Worm (Caenorhabditis elegans): ENCODE data around the gene set-1.

Gene set-1

ce11 chrIII:6439854-6440253 is 12.3 kb downstream of the set-1 start:
- TF ChIP-seq nhr-25 (tag; optimal IDR thresholded peaks at IDR 0.05) (no peak), ZK546.5 (tag; optimal IDR thresholded peaks at IDR 0.05) (no peak), lsy-2 (tag; optimal IDR thresholded peaks at IDR 0.05) (no peak), nhr-21 (tag; optimal IDR thresholded peaks at IDR 0.05) (no peak), gmeb-1 (tag; optimal IDR thresholded peaks at IDR 0.05) (no peak), ztf-4 (tag; optimal IDR thresholded peaks at IDR 0.05) (no peak), alr-1 (tag; optimal IDR thresholded peaks at IDR 0.05) (no peak), nhr-129 (tag; optimal IDR thresholded peaks at IDR 0.05) (no peak), unc-62 (GFP tag; optimal IDR thresholded peaks at IDR 0.05) (no peak), mbf-1 (tag; optimal IDR thresholded peaks at IDR 0.05) (no peak), ztf-11 (tag; optimal IDR thresholded peaks at IDR 0.05) (no peak), F13H6.1 (tag; optimal IDR thresholded peaks at IDR 0.05) (no peak), ceh-82 (tag; optimal IDR thresholded peaks at IDR 0.05) (no peak), ama-1 (optimal IDR thresholded peaks at IDR 0.05) (no peak)

DNA sequence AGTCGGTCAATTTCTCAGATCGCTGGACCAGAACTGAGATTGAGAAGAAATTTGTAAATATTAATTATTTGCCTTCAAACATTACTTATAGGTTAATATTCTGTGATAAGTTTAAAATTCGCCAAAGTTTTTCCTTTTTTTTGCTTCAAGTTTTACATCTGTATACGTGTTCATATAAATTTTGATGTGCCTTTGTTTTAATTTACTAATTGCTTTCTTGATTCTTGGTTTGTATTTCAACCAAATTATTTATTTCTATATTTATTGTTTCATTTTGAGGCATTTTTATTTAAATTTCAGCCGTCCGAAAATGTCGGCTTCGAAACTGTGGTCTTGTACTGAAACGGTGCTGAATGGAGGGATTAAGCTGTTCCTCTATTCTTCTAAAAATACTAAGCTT is 15.9 kb downstream of the set-1 start, which contains the start of gene C05D11.1:
TSS of gene C05D11.1 (plus strand) at position 301 of the 400 bp plus-strand sequence.
- no peak for TF ChIP-seq nhr-11 (tag; optimal IDR thresholded peaks at IDR 0.05)
- TF ChIP-seq unc-55 (GFP tag; optimal IDR thresholded peaks at IDR 0.05) = no peak
- TF ChIP-seq ceh-82 (tag; optimal IDR thresholded peaks at IDR 0.05) = no peak
- TF ChIP-seq lin-11 (tag; optimal IDR thresholded peaks at IDR 0.05) = no peak
- no peak for TF ChIP-seq sem-4 (tag; optimal IDR thresholded peaks at IDR 0.05)
- no peak for TF ChIP-seq elt-1 (tag; optimal IDR thresholded peaks at IDR 0.05)
- TF ChIP-seq nhr-6 (tag; optimal IDR thresholded peaks at IDR 0.05) = no peak
- TF ChIP-seq alr-1 (tag; optimal IDR thresholded peaks at IDR 0.05) = no peak
- no peak for TF ChIP-seq crh-2 (tag; optimal IDR thresholded peaks at IDR 0.05)
- TF ChIP-seq unc-39 (tag; optimal IDR thresholded peaks at IDR 0.05) = no peak
- TF ChIP-seq sma-9 (GFP tag; optimal IDR thresholded peaks at IDR 0.05) = no peak
- no peak for TF ChIP-seq sma-9 (tag; optimal IDR thresholded peaks at IDR 0.05)
- TF ChIP-seq fos-1 (tag; optimal IDR thresholded peaks at IDR 0.05) = no peak
- no peak for TF ChIP-seq blmp-1 (tag; optimal IDR thresholded peaks at IDR 0.05; ENCODE audit: insufficient read depth)
- TF ChIP-seq ztf-1 (GFP tag; conservative IDR thresholded peaks at IDR 0.05) = no peak
- TF ChIP-seq nhr-12 (tag; optimal IDR thresholded peaks at IDR 0.05) = no peak

ce11 chrIII:6432939-6433338 is 19.2 kb downstream of the set-1 start, which contains the start of gene vps-16:
TSS of gene vps-16 (plus strand) at chrIII:6433239.
- TF ChIP-seq unc-62 (GFP tag; optimal IDR thresholded peaks at IDR 0.05) (no peak), elt-1 (tag; optimal IDR thresholded peaks at IDR 0.05) (no peak), nhr-77 (tag; optimal IDR thresholded peaks at IDR 0.05) (no peak), elt-3 (tag; optimal IDR thresholded peaks at IDR 0.05) (no peak), sem-4 (tag; optimal IDR thresholded peaks at IDR 0.05) (no peak), C34F6.9 (tag; optimal IDR thresholded peaks at IDR 0.05) (no peak), nhr-129 (tag; optimal IDR thresholded peaks at IDR 0.05) (no peak), nhr-237 (tag; optimal IDR thresholded peaks at IDR 0.05) (no peak), nhr-25 (tag; optimal IDR thresholded peaks at IDR 0.05) (no peak), egl-27 (tag; optimal IDR thresholded peaks at IDR 0.05) (no peak), lin-11 (tag; optimal IDR thresholded peaks at IDR 0.05) (no peak), fos-1 (tag; optimal IDR thresholded peaks at IDR 0.05) (no peak), aly-2 (tag; optimal IDR thresholded peaks at IDR 0.05) (no peak), ZK546.5 (tag; optimal IDR thresholded peaks at IDR 0.05) (no peak), gmeb-1 (tag; optimal IDR thresholded peaks at IDR 0.05) (no peak), nhr-10 (tag; optimal IDR thresholded peaks at IDR 0.05) (no peak), lin-39 (tag; optimal IDR thresholded peaks at IDR 0.05) (no peak)

DNA sequence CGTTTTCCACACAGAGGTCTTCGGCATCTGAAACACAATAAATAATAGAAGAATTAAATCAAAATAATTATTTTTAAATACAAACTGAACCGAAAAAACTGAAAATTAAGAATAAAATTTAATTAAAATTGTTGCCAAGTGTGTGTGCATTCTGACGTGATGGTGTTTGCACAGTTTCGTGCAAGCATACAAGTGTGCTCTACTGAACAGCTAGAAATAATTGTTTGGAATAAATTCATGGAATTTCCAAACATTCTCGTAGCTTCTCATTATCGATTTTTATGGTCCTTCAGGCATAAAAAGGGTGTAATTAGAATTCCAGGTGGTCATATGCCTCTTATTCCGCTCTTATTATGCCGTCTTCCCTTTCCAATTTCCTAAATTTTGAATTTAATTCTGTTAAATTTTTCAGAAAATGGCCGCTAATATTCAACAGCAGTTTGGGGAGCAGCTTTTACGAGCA is 20.4 kb downstream of the set-1 start, which contains the start of the genes mrps-17 and txdc-9:
TSS of gene mrps-17 (minus strand) at position 33 of the 463 bp plus-strand sequence.
TSS of gene txdc-9 (plus strand) at position 413 of the 463 bp plus-strand sequence.
- TF ChIP-seq nhr-12 (tag; optimal IDR thresholded peaks at IDR 0.05) (no peak), nhr-21 (tag; optimal IDR thresholded peaks at IDR 0.05) (peak; percentile 47), sma-9 (GFP tag; optimal IDR thresholded peaks at IDR 0.05) (peak; percentile 75), sma-9 (tag; optimal IDR thresholded peaks at IDR 0.05) (no peak), ama-1 (optimal IDR thresholded peaks at IDR 0.05) (no peak), lin-13 (GFP tag; optimal IDR thresholded peaks at IDR 0.05) (no peak), nhr-25 (tag; optimal IDR thresholded peaks at IDR 0.05) (no peak), ztf-11 (tag; optimal IDR thresholded peaks at IDR 0.05) (no peak), lsy-2 (tag; optimal IDR thresholded peaks at IDR 0.05) (peak; percentile 67 to 90), ztf-1 (GFP tag; conservative IDR thresholded peaks at IDR 0.05) (no peak), alr-1 (tag; optimal IDR thresholded peaks at IDR 0.05) (peak; percentile 94), mdl-1 (tag; optimal IDR thresholded peaks at IDR 0.05) (no peak), aly-2 (tag; optimal IDR thresholded peaks at IDR 0.05) (no peak), dmd-4 (tag; optimal IDR thresholded peaks at IDR 0.05) (no peak), egl-27 (tag; optimal IDR thresholded peaks at IDR 0.05) (peak; percentile 13), unc-39 (tag; optimal IDR thresholded peaks at IDR 0.05) (no peak), lin-39 (tag; optimal IDR thresholded peaks at IDR 0.05) (no peak), crh-2 (tag; optimal IDR thresholded peaks at IDR 0.05) (peak; percentile 89), nhr-77 (tag; optimal IDR thresholded peaks at IDR 0.05) (no peak), elt-1 (tag; optimal IDR thresholded peaks at IDR 0.05) (no peak), ceh-16 (tag; optimal IDR thresholded peaks at IDR 0.05) (no peak), unc-55 (GFP tag; optimal IDR thresholded peaks at IDR 0.05) (peak; percentile 97), mab-5 (tag; optimal IDR thresholded peaks at IDR 0.05) (peak; percentile 64), nhr-10 (tag; optimal IDR thresholded peaks at IDR 0.05) (no peak), elt-3 (tag; optimal IDR thresholded peaks at IDR 0.05) (no peak), Y55F3AM.14 (GFP tag; optimal IDR thresholded peaks at IDR 0.05) (no peak), nhr-129 (tag; optimal IDR thresholded peaks at IDR 0.05) (peak; percentile 74), gmeb-1 (tag; optimal IDR thresholded peaks at IDR 0.05) (peak; percentile 71), sem-4 (tag; optimal IDR thresholded peaks at IDR 0.05) (peak; percentile 83), ZK546.5 (tag; optimal IDR thresholded peaks at IDR 0.05) (no peak), nhr-11 (tag; optimal IDR thresholded peaks at IDR 0.05) (peak; percentile 6), ztf-4 (tag; optimal IDR thresholded peaks at IDR 0.05) (peak; percentile 38), snpc-4 (tag; optimal IDR thresholded peaks at IDR 0.05) (no peak), fos-1 (tag; optimal IDR thresholded peaks at IDR 0.05) (peak; percentile 60), F13H6.1 (tag; optimal IDR thresholded peaks at IDR 0.05) (peak; percentile 60), lin-11 (tag; optimal IDR thresholded peaks at IDR 0.05) (peak; percentile 37)

All from whole organism, L2 larva.